Fruit fly (Drosophila melanogaster): ENCODE data around the gene CG1840.

DNA sequence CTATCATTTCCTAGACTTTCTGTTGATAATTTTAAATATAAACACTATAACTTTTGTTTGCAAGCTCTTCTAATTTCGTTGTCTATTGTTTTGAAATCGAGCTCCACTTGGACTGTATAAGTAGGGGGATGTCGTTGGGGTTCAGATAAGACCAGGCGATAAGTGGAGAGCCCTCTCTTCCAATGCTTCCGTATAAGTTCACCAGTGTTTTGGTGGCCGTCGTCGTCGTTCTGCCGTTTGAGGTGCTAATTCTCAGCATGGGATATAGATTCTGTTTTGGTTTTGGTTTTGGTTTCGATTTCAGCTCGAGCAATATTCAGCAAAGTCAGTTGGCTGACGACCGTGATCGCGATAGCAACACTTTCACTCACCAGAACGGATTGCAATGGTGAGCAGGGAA, 15.0 kb upstream of the CG1840 start, which contains the start of gene CG15739:
- TF ChIP-seq EcR (GFP tag; optimal IDR thresholded peaks at IDR 0.05) (no peak), psq (optimal IDR thresholded peaks at IDR 0.05) (no peak), pan (optimal IDR thresholded peaks at IDR 0.05) (no peak), usp (GFP tag; optimal IDR thresholded peaks at IDR 0.05) (no peak), CG8478 (optimal IDR thresholded peaks at IDR 0.05) (no peak)
